Fruit fly (Drosophila melanogaster) whole organism, embryonic: ENCODE results near the gene CG10470.
A peak's percentile ranks its signal among the peaks of the same experiment; 100 is the strongest.

Experiments used
- C15 ChIP-seq: fragments of 200-800 bp; sonication (Bioruptor generic); IDR thresholded peaks from 3 replicates; pipeline ENCODE4 v1.3.6; 2022; ENCODE audit warnings: missing biosample characterization, missing genetic modification characterization
- CG10147 ChIP-seq: fragments of 200-800 bp; sonication (Bioruptor generic); optimal IDR thresholded peaks from 2 replicates; lab custom pipeline; 2019; ENCODE audit warnings: missing biosample characterization, mild to moderate bottlenecking, missing genetic modification characterization, moderate library complexity
- CG10321 ChIP-seq: fragments of 200-800 bp; sonication (Bioruptor generic); IDR thresholded peaks from 2 replicates; pipeline ENCODE4 v1.3.6; 2022; ENCODE audit warnings: missing biosample characterization, missing genetic modification characterization
- CG13123 ChIP-seq: fragments of 200-800 bp; sonication (Bioruptor generic); optimal IDR thresholded peaks from 2 replicates; lab custom pipeline; 2016; ENCODE audit warnings: missing biosample characterization, missing genetic modification characterization
- CG13287 ChIP-seq: fragments of 200-800 bp; sonication (Bioruptor generic); IDR thresholded peaks from 2 replicates; pipeline ENCODE4 v1.3.6; 2022; ENCODE audit warnings: missing biosample characterization, missing genetic modification characterization; ENCODE audit not compliant: partially characterized antibody
- CG14667 ChIP-seq: fragments of 200-800 bp; sonication (Bioruptor generic); IDR thresholded peaks from 2 replicates; pipeline ENCODE4 v1.3.6; 2022; ENCODE audit warnings: missing biosample characterization, missing genetic modification characterization
- CG14965 ChIP-seq: fragments of 200-800 bp; sonication (Bioruptor generic); optimal IDR thresholded peaks from 2 replicates; lab custom pipeline; 2016; ENCODE audit warnings: missing biosample characterization, missing genetic modification characterization, borderline replicate concordance
- CG1529 ChIP-seq: fragments of 200-800 bp; sonication (Bioruptor generic); optimal IDR thresholded peaks from 3 replicates; lab custom pipeline; 2018; ENCODE audit warnings: missing biosample characterization, missing genetic modification characterization
- CG15601 ChIP-seq: fragments of 200-800 bp; sonication (Bioruptor generic); optimal IDR thresholded peaks from 3 replicates; lab custom pipeline; 2019; ENCODE audit warnings: missing biosample characterization, mild to moderate bottlenecking, missing genetic modification characterization, moderate library complexity
- CG1647 ChIP-seq: fragments of 200-800 bp; sonication (Bioruptor generic); optimal IDR thresholded peaks from 3 replicates; lab custom pipeline; 2016; ENCODE audit warnings: missing biosample characterization, missing genetic modification characterization
- CG2116 ChIP-seq: fragments of 200-800 bp; sonication (Bioruptor generic); optimal IDR thresholded peaks from 3 replicates; lab custom pipeline; 2018; ENCODE audit warnings: missing biosample characterization, mild to moderate bottlenecking, missing genetic modification characterization
- CG2889 ChIP-seq: fragments of 200-800 bp; sonication (Bioruptor generic); IDR thresholded peaks from 3 replicates; pipeline ENCODE4 v1.3.6; 2022; ENCODE audit warnings: missing biosample characterization, missing genetic modification characterization
- CG30403 ChIP-seq: fragments of 200-800 bp; sonication (Bioruptor generic); optimal IDR thresholded peaks from 3 replicates; lab custom pipeline; 2016; ENCODE audit warnings: missing biosample characterization, missing genetic modification characterization
- CG3065 ChIP-seq: fragments of 200-800 bp; sonication (Bioruptor generic); optimal IDR thresholded peaks from 2 replicates; lab custom pipeline; 2016; ENCODE audit warnings: missing biosample characterization, missing genetic modification characterization
- CG3281 ChIP-seq: fragments of 200-800 bp; sonication (Bioruptor generic); optimal IDR thresholded peaks from 3 replicates; lab custom pipeline; 2017; ENCODE audit warnings: missing biosample characterization, mild to moderate bottlenecking, missing genetic modification characterization
- CG4854 ChIP-seq: fragments of 200-800 bp; sonication (Bioruptor generic); optimal IDR thresholded peaks from 2 replicates; lab custom pipeline; 2016; ENCODE audit warnings: missing biosample characterization, missing genetic modification characterization, inconsistent platforms
- CG8089 ChIP-seq: fragments of 200-800 bp; sonication (Bioruptor generic); optimal IDR thresholded peaks from 3 replicates; lab custom pipeline; 2016; ENCODE audit warnings: missing biosample characterization, missing genetic modification characterization
- Dbx ChIP-seq: fragments of 200-800 bp; sonication (Bioruptor generic); IDR thresholded peaks from 3 replicates; pipeline ENCODE4 v1.3.6; 2022; ENCODE audit warnings: missing biosample characterization, missing genetic modification characterization
- Dll ChIP-seq: fragments of 200-800 bp; sonication (Bioruptor generic); IDR thresholded peaks from 4 replicates; pipeline ENCODE4 v1.3.6; 2022; ENCODE audit warnings: missing biosample characterization, missing genetic modification characterization; ENCODE audit not compliant: partially characterized antibody
- Fer1 ChIP-seq: fragments of 200-800 bp; sonication (Bioruptor generic); optimal IDR thresholded peaks from 2 replicates; lab custom pipeline; 2017; ENCODE audit warnings: missing biosample characterization, mild to moderate bottlenecking, missing genetic modification characterization
- Hsf ChIP-seq: fragments of 200-800 bp; sonication (Bioruptor generic); optimal IDR thresholded peaks from 3 replicates; lab custom pipeline; 2016; ENCODE audit warnings: missing biosample characterization, missing genetic modification characterization
- Myb ChIP-seq: fragments of 200-800 bp; sonication (Bioruptor generic); optimal IDR thresholded peaks from 2 replicates; lab custom pipeline; 2016; ENCODE audit warnings: missing biosample characterization, missing genetic modification characterization
- Sin3A ChIP-seq: fragments of >200 bp; optimal IDR thresholded peaks from 2 replicates; lab custom pipeline; 2018
- Sry-β ChIP-seq: fragments of 200-800 bp; sonication (Bioruptor generic); optimal IDR thresholded peaks from 2 replicates; lab custom pipeline; 2018; ENCODE audit warnings: missing biosample characterization, mild to moderate bottlenecking, missing genetic modification characterization, moderate library complexity
- amos ChIP-seq: fragments of 200-800 bp; sonication (Bioruptor generic); IDR thresholded peaks from 2 replicates; pipeline ENCODE4 v1.3.6; 2022; ENCODE audit warnings: missing biosample characterization, missing genetic modification characterization; ENCODE audit not compliant: partially characterized antibody
- bab2 ChIP-seq: fragments of 200-800 bp; sonication (Bioruptor generic); optimal IDR thresholded peaks from 2 replicates; lab custom pipeline; 2016; ENCODE audit warnings: missing biosample characterization, missing genetic modification characterization
- br ChIP-seq: fragments of >200 bp; optimal IDR thresholded peaks from 2 replicates; lab custom pipeline; 2017
- chm ChIP-seq: fragments of 200-800 bp; sonication (Bioruptor generic); IDR thresholded peaks from 2 replicates; pipeline ENCODE4 v1.3.6; 2022; ENCODE audit warnings: missing biosample characterization, missing genetic modification characterization
- corto ChIP-seq: fragments of 200-800 bp; sonication (Bioruptor generic); optimal IDR thresholded peaks from 2 replicates; lab custom pipeline; 2016; ENCODE audit warnings: missing biosample characterization, mild to moderate bottlenecking, missing genetic modification characterization, moderate library complexity
- da ChIP-seq: fragments of 200-800 bp; sonication (Bioruptor generic); optimal IDR thresholded peaks from 2 replicates; lab custom pipeline; 2016; ENCODE audit warnings: missing biosample characterization, missing genetic modification characterization
- dan ChIP-seq: fragments of 200-800 bp; sonication (Bioruptor generic); IDR thresholded peaks from 2 replicates; pipeline ENCODE4 v1.3.6; 2022; ENCODE audit warnings: missing biosample characterization, missing genetic modification characterization
- dm ChIP-seq: fragments of 200-800 bp; sonication (Bioruptor generic); optimal IDR thresholded peaks from 3 replicates; lab custom pipeline; 2016; ENCODE audit warnings: missing biosample characterization, missing genetic modification characterization
- ems ChIP-seq: fragments of 200-800 bp; sonication (Bioruptor generic); optimal IDR thresholded peaks from 3 replicates; lab custom pipeline; 2016; ENCODE audit warnings: missing biosample characterization, missing genetic modification characterization
- h ChIP-seq: fragments of >200 bp; optimal IDR thresholded peaks from 2 replicates; lab custom pipeline; 2017
- ind ChIP-seq: fragments of 200-800 bp; sonication (Bioruptor generic); optimal IDR thresholded peaks from 3 replicates; lab custom pipeline; 2016; ENCODE audit warnings: missing biosample characterization, missing genetic modification characterization
- jing ChIP-seq: fragments of 200-800 bp; sonication (Bioruptor generic); optimal IDR thresholded peaks from 2 replicates; lab custom pipeline; 2018; ENCODE audit warnings: missing biosample characterization, mild to moderate bottlenecking, missing genetic modification characterization
- kay ChIP-seq: fragments of 200-800 bp; sonication (Bioruptor generic); optimal IDR thresholded peaks from 2 replicates; lab custom pipeline; 2016; ENCODE audit warnings: missing biosample characterization, missing genetic modification characterization
- nmo ChIP-seq: fragments of 200-800 bp; sonication (Bioruptor generic); optimal IDR thresholded peaks from 2 replicates; lab custom pipeline; 2018; ENCODE audit warnings: missing biosample characterization, mild to moderate bottlenecking, missing genetic modification characterization, moderate library complexity
- pan ChIP-seq, 4 experiments: fragments of >200 bp in 3 of 4; fragments of 200-800 bp in 1 of 4; sonication (Bioruptor generic) in 1 of 4; optimal IDR thresholded peaks in 3 of 4; IDR thresholded peaks in 1 of 4; 2 replicates each; pipeline versions ENCODE4 v1.3.6 to Lab custom; 2017 to 2022; ENCODE audit warnings: missing biosample characterization in 2 of 4, missing genetic modification characterization in 2 of 4, mixed read lengths in 1 of 4
- pfk ChIP-seq: fragments of 200-800 bp; sonication (Bioruptor generic); optimal IDR thresholded peaks from 2 replicates; lab custom pipeline; 2018; ENCODE audit warnings: missing biosample characterization, mild to moderate bottlenecking, missing genetic modification characterization, moderate library complexity
- prd ChIP-seq, 3 experiments: fragments of >200 bp in 2 of 3; fragments of 200-800 bp in 1 of 3; sonication (Bioruptor generic) in 1 of 3; optimal IDR thresholded peaks in 2 of 3; IDR thresholded peaks in 1 of 3; 2 replicates in 2 of 3; 3 replicates in 1 of 3; pipeline versions ENCODE4 v1.3.6 to Lab custom; 2017 to 2022; ENCODE audit warnings: missing biosample characterization in 1 of 3, missing genetic modification characterization in 1 of 3
- rib ChIP-seq: fragments of 200-800 bp; sonication (Bioruptor generic); IDR thresholded peaks from 2 replicates; pipeline ENCODE4 v1.3.6; 2022; ENCODE audit warnings: missing biosample characterization, missing genetic modification characterization
- sens ChIP-seq: fragments of 200-800 bp; sonication (Bioruptor generic); peaks from one replicate; lab custom pipeline; 2016; ENCODE audit warnings: missing biosample characterization, missing genetic modification characterization
- sim ChIP-seq: fragments of 200-800 bp; sonication (Bioruptor generic); IDR thresholded peaks from 2 replicates; pipeline ENCODE4 v1.3.6; 2022; ENCODE audit warnings: missing biosample characterization, missing genetic modification characterization
- slbo ChIP-seq: fragments of 200-800 bp; sonication (Bioruptor generic); IDR thresholded peaks from 2 replicates; pipeline ENCODE4 v1.3.6; 2022; ENCODE audit warnings: missing biosample characterization, missing genetic modification characterization
- sob ChIP-seq: fragments of 200-800 bp; sonication (Bioruptor generic); IDR thresholded peaks from 2 replicates; pipeline ENCODE4 v1.3.6; 2022; ENCODE audit warnings: missing biosample characterization, missing genetic modification characterization
- ttk ChIP-seq: fragments of 200-800 bp; sonication (Bioruptor generic); IDR thresholded peaks from 2 replicates; pipeline ENCODE4 v2.1.2; 2022; ENCODE audit warnings: missing biosample characterization, missing genetic modification characterization
- vfl ChIP-seq: fragments of 200-800 bp; sonication (Bioruptor generic); optimal IDR thresholded peaks from 2 replicates; lab custom pipeline; 2016; ENCODE audit warnings: missing biosample characterization, missing genetic modification characterization
- wek ChIP-seq: fragments of 200-800 bp; sonication (Bioruptor generic); optimal IDR thresholded peaks from 3 replicates; lab custom pipeline; 2018; ENCODE audit warnings: missing biosample characterization, mild to moderate bottlenecking, missing genetic modification characterization, moderate library complexity
- zen2 ChIP-seq: fragments of 200-800 bp; sonication (Bioruptor generic); IDR thresholded peaks from 3 replicates; pipeline ENCODE4 v1.3.6; 2022; ENCODE audit warnings: missing biosample characterization, missing genetic modification characterization; ENCODE audit not compliant: partially characterized antibody

CG10470 gene

dm6 chr2L:19058916-19059315 is 10.0 kb downstream of the CG10470 start, which contains the start of gene Phlpp (continued):
- TF ChIP-seq jing (GFP tag; lab: Kevin White, UChicago) (no peak), da (GFP tag; lab: Kevin White, UChicago) (no peak), CG14965 (GFP tag; lab: Kevin White, UChicago) (no peak), pan (optimal IDR thresholded peaks at IDR 0.05; lab: Kevin White, UChicago) (no peak), pan (GFP tag; optimal IDR thresholded peaks at IDR 0.05 in 1 of 2, IDR thresholded peaks at IDR 0.05 in 1 of 2) (peak in 1 of 2 experiments; percentile 58)

- TF ChIP-seq CG4854 (GFP tag; lab: Kevin White, UChicago) (no peak), CG2116 (GFP tag; lab: Kevin White, UChicago) (peak; percentile 59), CG8089 (GFP tag; lab: Kevin White, UChicago) (no peak), CG13123 (GFP tag; lab: Kevin White, UChicago) (no peak), CG14667 (GFP tag; lab: Robert Waterston, UW) (no peak), CG2889 (no peak), zen2 (peak; percentile 97), sim (GFP tag; lab: Robert Waterston, UW) (no peak), ind (GFP tag; lab: Kevin White, UChicago) (no peak), chm (GFP tag; lab: Robert Waterston, UW) (no peak), dm (GFP tag; lab: Kevin White, UChicago) (peak; percentile 44), ems (GFP tag; lab: Kevin White, UChicago) (no peak), CG30403 (GFP tag; lab: Kevin White, UChicago) (no peak), slbo (GFP tag; lab: Robert Waterston, UW) (no peak), Sin3A (lab: Kevin White, UChicago) (no peak), CG13287 (GFP tag; lab: Robert Waterston, UW) (peak; percentile 88), CG10147 (GFP tag; lab: Kevin White, UChicago) (no peak), kay (GFP tag; lab: Kevin White, UChicago) (no peak), nmo (GFP tag; lab: Kevin White, UChicago) (no peak), rib (GFP tag; lab: Robert Waterston, UW) (no peak), ttk (GFP tag; lab: Robert Waterston, UW) (no peak), CG3065 (no peak), bab2 (GFP tag; lab: Kevin White, UChicago) (no peak), CG10321 (GFP tag; lab: Robert Waterston, UW) (no peak), CG3281 (GFP tag; lab: Kevin White, UChicago) (no peak), wek (no peak), prd (optimal IDR thresholded peaks at IDR 0.05; lab: Kevin White, UChicago) (no peak), prd (GFP tag; IDR thresholded peaks at IDR 0.05; lab: Robert Waterston, UW) (no peak), amos (GFP tag; lab: Robert Waterston, UW) (peak; percentile 82; the same call in 1 of the 2 replicates), CG1647 (GFP tag; lab: Kevin White, UChicago) (no peak), Hsf (GFP tag; lab: Kevin White, UChicago) (no peak), h (no peak), vfl (GFP tag; lab: Kevin White, UChicago) (no peak), Sry-β (GFP tag; lab: Kevin White, UChicago) (no peak), pfk (GFP tag; lab: Kevin White, UChicago) (no peak), sob (no peak), Myb (GFP tag; lab: Kevin White, UChicago) (peak; percentile 79), Fer1 (GFP tag; lab: Kevin White, UChicago) (no peak), sens (GFP tag; lab: Kevin White, UChicago) (no peak), Dbx (GFP tag; lab: Robert Waterston, UW) (no peak), dan (GFP tag; lab: Robert Waterston, UW) (no peak), br (lab: Kevin White, UChicago) (no peak), corto (GFP tag; lab: Kevin White, UChicago) (no peak), CG1529 (GFP tag; lab: Kevin White, UChicago) (no peak), CG15601 (tag; lab: Kevin White, UChicago) (no peak), Dll (GFP tag; lab: Robert Waterston, UW) (peak; percentile 83), C15 (GFP tag; lab: Robert Waterston, UW) (no peak)
These were observed 14.3 kb downstream of the CG10470 start, which contains the start of gene Dus4 for dm6 chr2L:19063090-19063692. Gene Dus4 (plus strand): TSS chr2L:19063295.
